Worm (Caenorhabditis elegans) whole organism, L2 larva: Measurements from ENCODE around the gene mdt-26.

Experiments used
- R02D3.7 ChIP-seq: fragments of 150-350 bp; optimal IDR thresholded peaks from 2 replicates; lab custom pipeline; 2014; ENCODE audit warnings: missing biosample characterization, missing genetic modification characterization
- aly-2 ChIP-seq: fragments of 150-350 bp; optimal IDR thresholded peaks from 2 replicates; lab custom pipeline; 2014; ENCODE audit warnings: missing biosample characterization, missing genetic modification characterization
- ama-1 ChIP-seq: fragments of 150-350 bp; optimal IDR thresholded peaks from 2 replicates; lab custom pipeline; 2018; ENCODE audit warnings: inconsistent platforms
- blmp-1 ChIP-seq: sonication (generic microtip); optimal IDR thresholded peaks from 2 replicates; lab custom pipeline; 2017; ENCODE audit warnings: missing genetic modification characterization, mild to moderate bottlenecking, missing compliant biosample characterization, antibody characterized with exemption, moderate library complexity; ENCODE audit not compliant: insufficient read depth
- elt-3 ChIP-seq: sonication (generic microtip); optimal IDR thresholded peaks from 2 replicates; lab custom pipeline; 2017; ENCODE audit warnings: missing biosample characterization, missing genetic modification characterization
- nhr-10 ChIP-seq: sonication (generic microtip); optimal IDR thresholded peaks from 2 replicates; lab custom pipeline; 2017; ENCODE audit warnings: missing biosample characterization, missing genetic modification characterization
- nhr-11 ChIP-seq: fragments of 150-350 bp; optimal IDR thresholded peaks from 2 replicates; lab custom pipeline; 2014; ENCODE audit warnings: missing biosample characterization, missing genetic modification characterization
- nhr-23 ChIP-seq: fragments of 150-350 bp; optimal IDR thresholded peaks from 2 replicates; lab custom pipeline; 2014; ENCODE audit warnings: missing biosample characterization, missing genetic modification reagents, missing genetic modification characterization
- unc-39 ChIP-seq: fragments of 150-350 bp; optimal IDR thresholded peaks from 2 replicates; lab custom pipeline; 2014; ENCODE audit warnings: missing biosample characterization, missing genetic modification characterization
- unc-55 ChIP-seq: fragments of 150-350 bp; sonication (generic microtip); optimal IDR thresholded peaks from 3 replicates; lab custom pipeline; 2014; ENCODE audit warnings: missing biosample characterization, missing genetic modification reagents, missing genetic modification characterization
- ztf-1 ChIP-seq: fragments of 200-800 bp; sonication (Bioruptor generic); conservative IDR thresholded peaks from 2 replicates; pipeline ENCODE4 v1.3.6; 2022; ENCODE audit warnings: missing genetic modification characterization, missing compliant biosample characterization

DNA sequence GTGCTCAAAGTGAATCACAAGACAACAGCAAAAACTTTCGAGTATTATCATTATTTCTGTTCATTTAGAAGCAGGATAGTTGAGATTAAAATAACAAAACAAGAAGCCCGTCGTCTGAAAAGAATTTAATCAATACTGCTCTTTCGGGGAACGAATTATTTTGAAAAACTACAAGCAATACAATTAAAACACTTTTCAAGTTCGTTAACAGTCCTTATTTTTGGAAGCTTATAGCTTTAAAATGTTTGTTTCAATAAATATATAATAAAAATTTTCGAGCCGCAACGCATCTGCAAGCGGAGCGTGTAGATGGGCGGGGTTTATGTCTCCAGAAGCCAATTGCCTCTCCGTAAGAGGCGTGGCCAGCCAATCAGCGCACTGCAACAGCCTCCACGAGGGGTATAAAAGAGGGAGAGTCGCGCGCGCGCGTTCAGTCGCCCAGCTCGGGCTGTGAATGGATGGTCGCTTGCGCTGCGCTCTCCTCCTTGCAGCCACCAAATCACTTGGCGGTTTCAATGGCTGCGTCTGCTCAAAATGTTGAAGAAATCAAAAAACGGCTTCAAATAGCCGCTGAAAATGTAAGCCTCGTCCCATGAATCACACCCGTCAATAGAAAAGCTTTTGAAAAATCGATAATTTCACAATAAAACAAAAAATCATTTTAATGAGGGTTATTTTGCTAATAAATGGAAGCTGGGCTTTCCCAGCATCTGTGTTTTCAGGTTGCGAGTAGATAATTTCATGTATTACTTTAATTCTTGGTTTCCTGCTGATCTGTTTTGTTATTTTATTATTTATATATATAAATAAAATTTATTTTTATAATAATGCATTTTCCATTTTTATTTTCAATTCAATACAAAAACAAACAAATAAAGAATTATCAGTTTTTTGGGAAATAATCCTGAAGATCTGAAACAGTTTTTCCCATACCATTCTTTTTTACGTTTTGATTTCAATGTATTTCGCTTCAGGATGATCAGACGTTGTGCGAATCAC, at the start of gene mdt-26, which contains the start of gene ift-43:
- TF ChIP-seq nhr-11 (no peak), blmp-1 (peak; percentile 20), R02D3.7 (tag; lab: Kevin White, UChicago) (no peak), nhr-23 (tag; lab: Kevin White, UChicago) (no peak), nhr-10 (tag; lab: Kevin White, UChicago) (peak; percentile 72), aly-2 (tag; lab: Kevin White, UChicago) (no peak), unc-39 (peak; percentile 8), ztf-1 (GFP tag; lab: Robert Waterston, UW) (no peak), elt-3 (tag; lab: Kevin White, UChicago) (no peak), ama-1 (lab: Kevin White, UChicago) (peak; percentile 100), unc-55 (GFP tag; lab: Kevin White, UChicago) (peak; percentile 78)
